Worm (Caenorhabditis elegans): ENCODE results near the gene F14F7.7.

- TF ChIP-seq ref-1 (GFP tag; conservative IDR thresholded peaks at IDR 0.05): no peak
- no peak for TF ChIP-seq flt-1 (GFP tag; IDR thresholded peaks at IDR 0.05)
- no peak for TF ChIP-seq tab-1 (GFP tag; IDR thresholded peaks at IDR 0.05)
- TF ChIP-seq ztf-29 (GFP tag; IDR thresholded peaks at IDR 0.05): no peak
These were observed 19.3 kb downstream of the F14F7.7 start for ce11 chrIII:13049956-13050355.
